Fruit fly (Drosophila melanogaster) whole organism, embryonic: ENCODE measurements around the gene CG5612.

ENCODE experiments used
- CG14667 ChIP-seq: fragments of 200-800 bp; sonication (Bioruptor generic); IDR thresholded peaks from 2 replicates; pipeline ENCODE4 v1.3.6; 2022; ENCODE audit warnings: missing biosample characterization, missing genetic modification characterization
- CG2889 ChIP-seq: fragments of 200-800 bp; sonication (Bioruptor generic); IDR thresholded peaks from 3 replicates; pipeline ENCODE4 v1.3.6; 2022; ENCODE audit warnings: missing biosample characterization, missing genetic modification characterization
- CG43689 ChIP-seq: fragments of 200-800 bp; sonication (Bioruptor generic); IDR thresholded peaks from 2 replicates; pipeline ENCODE4 v1.3.6; 2022; ENCODE audit warnings: missing biosample characterization, missing genetic modification characterization
- Hmr ChIP-seq: fragments of 200-800 bp; sonication (Bioruptor generic); optimal IDR thresholded peaks from 3 replicates; lab custom pipeline; 2017; ENCODE audit warnings: mild to moderate bottlenecking, missing biosample characterization, missing genetic modification reagents, missing genetic modification characterization
- Hsf ChIP-seq: fragments of 200-800 bp; sonication (Bioruptor generic); optimal IDR thresholded peaks from 3 replicates; lab custom pipeline; 2016; ENCODE audit warnings: missing biosample characterization, missing genetic modification characterization
- NC2α ChIP-seq: fragments of 200-800 bp; sonication (Bioruptor generic); optimal IDR thresholded peaks from 2 replicates; lab custom pipeline; 2016; ENCODE audit warnings: missing biosample characterization, missing genetic modification characterization
- row ChIP-seq: fragments of 200-800 bp; sonication (Bioruptor generic); IDR thresholded peaks from 3 replicates; pipeline ENCODE4 v1.3.6; 2022; ENCODE audit warnings: missing biosample characterization, missing genetic modification characterization
- slou ChIP-seq: fragments of 200-800 bp; sonication (Bioruptor generic); optimal IDR thresholded peaks from 3 replicates; lab custom pipeline; 2016; ENCODE audit warnings: missing biosample characterization, missing genetic modification characterization
- sna ChIP-seq: fragments of 200-800 bp; sonication (Bioruptor generic); IDR thresholded peaks from 2 replicates; pipeline ENCODE4 v1.3.6; 2022; ENCODE audit warnings: missing biosample characterization, missing genetic modification characterization; ENCODE audit not compliant: partially characterized antibody
- tna ChIP-seq: fragments of 200-800 bp; sonication (Bioruptor generic); IDR thresholded peaks from 2 replicates; pipeline ENCODE4 v1.3.6; 2022; ENCODE audit warnings: missing biosample characterization, missing genetic modification characterization; ENCODE audit not compliant: partially characterized antibody
- ttk ChIP-seq: fragments of 200-800 bp; sonication (Bioruptor generic); IDR thresholded peaks from 2 replicates; pipeline ENCODE4 v2.1.2; 2022; ENCODE audit warnings: missing biosample characterization, missing genetic modification characterization

- TF ChIP-seq Hmr (GFP tag; lab: Kevin White, UChicago) (no peak), row (GFP tag; lab: Robert Waterston, UW) (no peak), ttk (GFP tag; lab: Robert Waterston, UW) (no peak), NC2α (GFP tag; lab: Kevin White, UChicago) (no peak), sna (GFP tag; lab: Robert Waterston, UW) (no peak), CG43689 (GFP tag; lab: Robert Waterston, UW) (no peak), slou (GFP tag; lab: Kevin White, UChicago) (no peak), tna (no peak), CG14667 (GFP tag; lab: Robert Waterston, UW) (no peak), Hsf (GFP tag; lab: Kevin White, UChicago) (no peak), CG2889 (GFP tag; lab: Robert Waterston, UW) (no peak)
Measured at dm6 chr3R:27661389-27661788, 35.6 kb upstream of the CG5612 start.
